Fruit fly (Drosophila melanogaster) whole organism, adult: ENCODE results near the gene CG7460.

Experiments used
- CG11617 ChIP-seq: fragments of 200-800 bp; sonication (Bioruptor generic); optimal IDR thresholded peaks from 2 replicates; lab custom pipeline; 2017; ENCODE audit warnings: mild to moderate bottlenecking, missing biosample characterization, missing genetic modification reagents, missing genetic modification characterization
- CG12768 ChIP-seq: fragments of 200-800 bp; sonication (Bioruptor generic); optimal IDR thresholded peaks from 2 replicates; lab custom pipeline; 2017; ENCODE audit warnings: missing biosample characterization, missing genetic modification characterization, mild to moderate bottlenecking, moderate library complexity, missing genetic modification reagents
- CG14711 ChIP-seq: fragments of 200-800 bp; sonication (Bioruptor generic); optimal IDR thresholded peaks from 2 replicates; lab custom pipeline; 2018; ENCODE audit warnings: missing biosample characterization, mild to moderate bottlenecking, missing genetic modification characterization, moderate library complexity
- CG1620 ChIP-seq: fragments of 200-800 bp; sonication (Bioruptor generic); optimal IDR thresholded peaks from 2 replicates; lab custom pipeline; 2016; ENCODE audit warnings: missing biosample characterization, missing genetic modification characterization
- CG33017 ChIP-seq: fragments of 200-800 bp; sonication (Bioruptor generic); optimal IDR thresholded peaks from 2 replicates; lab custom pipeline; 2018; ENCODE audit warnings: missing biosample characterization, mild to moderate bottlenecking, missing genetic modification characterization, moderate library complexity
- CG5204 ChIP-seq: fragments of 200-800 bp; sonication (Bioruptor generic); optimal IDR thresholded peaks from 2 replicates; lab custom pipeline; 2016; ENCODE audit warnings: missing biosample characterization, missing genetic modification characterization
- CG7045 ChIP-seq: fragments of 200-800 bp; sonication (Bioruptor generic); optimal IDR thresholded peaks from 2 replicates; lab custom pipeline; 2017; ENCODE audit warnings: missing biosample characterization, mild to moderate bottlenecking, missing genetic modification characterization
- CG7101 ChIP-seq: fragments of 200-800 bp; sonication (Bioruptor generic); optimal IDR thresholded peaks from 2 replicates; lab custom pipeline; 2018; ENCODE audit warnings: missing biosample characterization, mild to moderate bottlenecking, missing genetic modification characterization, moderate library complexity
- Clk ChIP-seq: fragments of 200-800 bp; sonication (Bioruptor generic); optimal IDR thresholded peaks from 2 replicates; lab custom pipeline; 2017; ENCODE audit warnings: missing biosample characterization, missing genetic modification characterization
- Crg-1 ChIP-seq: fragments of 200-800 bp; sonication (Bioruptor generic); optimal IDR thresholded peaks from 2 replicates; lab custom pipeline; 2016; ENCODE audit warnings: missing biosample characterization, missing genetic modification characterization
- Hr96 ChIP-seq: fragments of 200-800 bp; sonication (Bioruptor generic); optimal IDR thresholded peaks from 2 replicates; lab custom pipeline; 2016; ENCODE audit warnings: missing biosample characterization, missing genetic modification characterization
- Mnt ChIP-seq: fragments of 200-800 bp; sonication (Bioruptor generic); optimal IDR thresholded peaks from 2 replicates; lab custom pipeline; 2016; ENCODE audit warnings: missing biosample characterization, mild to moderate bottlenecking, missing genetic modification characterization
- bab1 ChIP-seq: fragments of 200-800 bp; sonication (Bioruptor generic); optimal IDR thresholded peaks from 3 replicates; lab custom pipeline; 2019; ENCODE audit warnings: missing biosample characterization, mild to moderate bottlenecking, missing genetic modification characterization, moderate library complexity
- cic ChIP-seq: fragments of 200-800 bp; sonication (Bioruptor generic); optimal IDR thresholded peaks from 2 replicates; lab custom pipeline; 2017; ENCODE audit warnings: missing biosample characterization, mild to moderate bottlenecking, missing genetic modification characterization, moderate library complexity
- cnc ChIP-seq, 2 experiments: fragments of >200 bp; optimal IDR thresholded peaks; 2 replicates each; lab custom pipeline; 2017
- kay ChIP-seq: fragments of 200-800 bp; sonication (Bioruptor generic); peaks from one replicate; lab custom pipeline; 2016; ENCODE audit warnings: missing biosample characterization, missing genetic modification characterization, borderline replicate concordance
- ovo ChIP-seq: fragments of 200-800 bp; sonication (Bioruptor generic); optimal IDR thresholded peaks from 2 replicates; lab custom pipeline; 2016; ENCODE audit warnings: missing biosample characterization, missing genetic modification characterization
- pad ChIP-seq: fragments of 200-800 bp; sonication (Bioruptor generic); optimal IDR thresholded peaks from 3 replicates; lab custom pipeline; 2017; ENCODE audit warnings: missing biosample characterization, missing genetic modification characterization, mild to moderate bottlenecking, moderate library complexity, missing genetic modification reagents
- tj ChIP-seq: fragments of 200-800 bp; sonication (Bioruptor generic); optimal IDR thresholded peaks from 3 replicates; lab custom pipeline; 2017; ENCODE audit warnings: missing biosample characterization, mild to moderate bottlenecking, missing genetic modification characterization, moderate library complexity
- toe ChIP-seq: fragments of 200-800 bp; sonication (Bioruptor generic); optimal IDR thresholded peaks from 2 replicates; lab custom pipeline; 2016; ENCODE audit warnings: missing biosample characterization, missing genetic modification characterization

CG7460 gene

DNA sequence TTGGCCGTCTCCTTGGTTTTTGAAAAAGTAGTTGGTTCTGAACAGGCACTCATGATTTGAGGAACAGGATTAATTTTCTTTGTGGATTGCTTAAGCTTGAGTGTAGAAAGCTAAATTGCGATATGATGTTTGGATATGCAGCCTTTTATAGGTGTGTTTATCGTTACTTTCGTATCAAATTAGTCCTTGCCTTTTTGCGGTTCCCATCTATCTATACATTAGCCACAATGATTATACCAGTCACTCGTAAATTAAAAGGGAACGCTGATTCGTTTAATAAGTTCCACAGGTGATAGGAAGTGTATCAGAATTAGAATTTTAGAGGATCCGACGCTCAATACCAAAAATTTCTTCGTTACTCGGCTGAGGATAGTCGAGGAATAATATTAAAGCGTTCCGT lies 6.4 kb downstream of the CG7460 start, which contains the start of gene CG6034:
CG6034 (minus strand) TSS at position 101 of the 400 bp plus-strand sequence.
- TF ChIP-seq CG1620: no peak
- no peak for TF ChIP-seq bab1
- TF ChIP-seq CG14711 (tag; lab: Kevin White, UChicago): no peak
- no peak for TF ChIP-seq CG7101 (tag; lab: Kevin White, UChicago)
- TF ChIP-seq Clk (GFP tag; lab: Kevin White, UChicago): no peak
- no peak for TF ChIP-seq ovo (GFP tag; lab: Kevin White, UChicago)
- TF ChIP-seq Crg-1 (GFP tag; lab: Kevin White, UChicago): no peak
- no peak for TF ChIP-seq CG7045 (GFP tag; lab: Kevin White, UChicago)
- TF ChIP-seq toe (GFP tag; lab: Kevin White, UChicago): no peak
- TF ChIP-seq Mnt (GFP tag; lab: Kevin White, UChicago): no peak
- no peak for TF ChIP-seq CG11617 (GFP tag; lab: Kevin White, UChicago)
- no peak for TF ChIP-seq CG12768

DNA sequence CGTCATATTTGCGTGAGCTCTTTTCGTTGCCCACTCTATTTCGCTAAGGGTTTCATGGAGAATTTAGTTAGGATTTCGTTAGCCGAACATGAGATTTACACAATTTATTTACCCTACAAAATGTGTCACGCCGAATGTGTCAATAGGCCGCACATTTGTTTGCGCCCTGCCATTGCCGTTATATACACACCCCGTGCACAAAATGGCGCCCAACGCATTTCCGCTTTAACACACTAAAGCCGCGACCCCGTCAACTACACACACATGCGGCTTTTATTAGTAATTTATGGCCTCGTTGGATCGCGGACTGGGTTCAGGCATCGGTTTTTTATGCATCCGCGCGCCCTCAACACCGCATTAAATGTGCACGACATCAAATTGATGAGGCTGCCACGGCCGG lies 10.1 kb downstream of the CG7460 start, which contains the start of gene Adgf-B:
Adgf-B (minus strand) TSS at position 101 of the 400 bp plus-strand sequence.
- TF ChIP-seq bab1: no peak
- TF ChIP-seq tj (GFP tag; lab: Kevin White, UChicago): no peak
- TF ChIP-seq CG7045 (GFP tag; lab: Kevin White, UChicago): no peak
- TF ChIP-seq CG1620: no peak
- no peak for TF ChIP-seq Mnt (GFP tag; lab: Kevin White, UChicago)
- no peak for TF ChIP-seq toe (GFP tag; lab: Kevin White, UChicago)
- no peak for TF ChIP-seq Crg-1 (GFP tag; lab: Kevin White, UChicago)
- TF ChIP-seq CG7101 (tag; lab: Kevin White, UChicago): no peak
- TF ChIP-seq CG33017: no peak
- TF ChIP-seq Clk (GFP tag; lab: Kevin White, UChicago): no peak
- no peak for TF ChIP-seq CG12768
- TF ChIP-seq CG5204: no peak
- no peak for TF ChIP-seq pad (GFP tag; lab: Kevin White, UChicago)
- no peak for TF ChIP-seq ovo (GFP tag; lab: Kevin White, UChicago)

DNA sequence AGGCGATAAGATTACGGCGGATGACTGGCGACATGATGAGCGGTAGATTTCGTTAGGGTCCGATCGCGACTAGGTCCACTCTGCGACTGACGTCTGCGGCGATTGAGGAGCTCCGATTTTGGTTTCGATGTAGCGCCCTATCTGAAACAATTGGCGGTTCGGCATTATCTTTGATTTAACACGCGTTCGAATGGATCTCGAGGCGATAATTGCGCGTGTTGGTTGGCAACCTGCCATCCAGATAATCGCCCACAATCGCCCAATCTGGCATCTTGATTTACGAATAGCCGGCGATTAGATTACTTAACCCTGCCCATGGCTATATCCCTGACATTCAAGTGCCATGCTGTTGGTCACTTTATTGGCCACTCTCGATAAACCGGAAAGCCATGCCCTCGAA lies 13.9 kb downstream of the CG7460 start:
- no peak for TF ChIP-seq CG14711 (tag; lab: Kevin White, UChicago)
- no peak for TF ChIP-seq CG7101 (tag; lab: Kevin White, UChicago)
- no peak for TF ChIP-seq pad (GFP tag; lab: Kevin White, UChicago)
- no peak for TF ChIP-seq bab1
- peak; percentile 67 for TF ChIP-seq cic
- TF ChIP-seq Crg-1 (GFP tag; lab: Kevin White, UChicago): no peak
- no peak for TF ChIP-seq tj (GFP tag; lab: Kevin White, UChicago)
- no peak for TF ChIP-seq CG33017
- no peak for TF ChIP-seq CG1620
- peak; percentile 40 for TF ChIP-seq kay (GFP tag; lab: Kevin White, UChicago)
- peak; percentile 24 for TF ChIP-seq CG12768
- no peak for TF ChIP-seq CG11617 (GFP tag; lab: Kevin White, UChicago)
- no peak for TF ChIP-seq CG7045 (GFP tag; lab: Kevin White, UChicago)
- peak; percentile 41 for TF ChIP-seq Mnt (GFP tag; lab: Kevin White, UChicago)
- TF ChIP-seq toe (GFP tag; lab: Kevin White, UChicago): no peak
- TF ChIP-seq ovo (GFP tag; lab: Kevin White, UChicago): no peak
- TF ChIP-seq Clk (GFP tag; lab: Kevin White, UChicago): no peak
- TF ChIP-seq Hr96: no peak
- no peak for TF ChIP-seq CG5204
- TF ChIP-seq cnc (optimal IDR thresholded peaks at IDR 0.05; lab: Kevin White, UChicago): no peak

- TF ChIP-seq CG11617 (GFP tag; lab: Kevin White, UChicago) (no peak), kay (GFP tag; lab: Kevin White, UChicago) (peak; percentile 44)
These were observed 17.1 kb downstream of the CG7460 start for dm6 chr3L:17757156-17758083.

- TF ChIP-seq tj (GFP tag; lab: Kevin White, UChicago) (no peak), CG14711 (tag; lab: Kevin White, UChicago) (no peak), CG7045 (GFP tag; lab: Kevin White, UChicago) (no peak), kay (GFP tag; lab: Kevin White, UChicago) (no peak), pad (GFP tag; lab: Kevin White, UChicago) (no peak), CG11617 (GFP tag; lab: Kevin White, UChicago) (no peak), Hr96 (no peak), CG5204 (no peak), Mnt (GFP tag; lab: Kevin White, UChicago) (no peak), cic (no peak), CG12768 (no peak), cnc (optimal IDR thresholded peaks at IDR 0.05; lab: Kevin White, UChicago) (no peak), toe (GFP tag; lab: Kevin White, UChicago) (no peak), Clk (GFP tag; lab: Kevin White, UChicago) (no peak), bab1 (no peak), CG7101 (tag; lab: Kevin White, UChicago) (no peak), ovo (GFP tag; lab: Kevin White, UChicago) (no peak), Crg-1 (GFP tag; lab: Kevin White, UChicago) (no peak)
These were observed 17.6 kb downstream of the CG7460 start, which contains the start of gene CG32182 for dm6 chr3L:17758084-17758211. CG32182 (plus strand) TSS chr3L:17758112.

dm6 chr3L:17759072-17759747 lies 18.9 kb downstream of the CG7460 start, which contains the start of gene CG32181:
CG32181 (plus strand) TSS chr3L:17759697.
- no peak for TF ChIP-seq kay (GFP tag; lab: Kevin White, UChicago)
- no peak for TF ChIP-seq bab1
- TF ChIP-seq CG11617 (GFP tag; lab: Kevin White, UChicago): no peak
- TF ChIP-seq cnc (optimal IDR thresholded peaks at IDR 0.05; lab: Kevin White, UChicago): no peak
